Fruit fly (Drosophila melanogaster): ENCODE results near the gene CG10801.

DNA sequence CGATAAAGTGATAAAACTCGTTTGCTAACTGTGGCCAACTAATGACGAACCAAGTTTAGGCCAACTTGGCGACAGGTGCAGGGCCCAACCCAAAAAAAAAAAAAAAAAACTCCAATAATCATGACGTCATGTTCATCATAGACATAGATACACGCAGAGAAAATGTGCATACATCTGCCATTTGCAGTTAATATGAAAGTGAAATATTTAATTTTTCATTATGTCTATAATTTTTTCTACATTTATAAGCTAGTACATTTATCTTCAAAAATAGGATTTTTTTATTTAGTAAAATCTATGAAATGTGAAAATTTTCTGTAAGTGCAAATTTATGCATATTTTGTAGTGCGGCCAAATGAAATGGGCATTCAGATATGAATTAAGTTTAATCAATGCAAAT, 28.8 kb upstream of the CG10801 start:
- TF ChIP-seq Gug (GFP tag; IDR thresholded peaks at IDR 0.05) (peak; percentile 54), CG8319 (GFP tag; optimal IDR thresholded peaks at IDR 0.05) (no peak), pdm3 (GFP tag; optimal IDR thresholded peaks at IDR 0.05) (peak; percentile 2), CG1621 (tag; optimal IDR thresholded peaks at IDR 0.05) (no peak), Eip78C (GFP tag) (peak; percentile 77), CG10669 (GFP tag; optimal IDR thresholded peaks at IDR 0.05) (no peak), salr (GFP tag; optimal IDR thresholded peaks at IDR 0.05) (no peak), CG11902 (GFP tag; optimal IDR thresholded peaks at IDR 0.05) (no peak), Sox14 (GFP tag; optimal IDR thresholded peaks at IDR 0.05) (no peak), CG6808 (GFP tag; optimal IDR thresholded peaks at IDR 0.05) (no peak), dac (GFP tag; optimal IDR thresholded peaks at IDR 0.05) (no peak), fd85E (GFP tag; optimal IDR thresholded peaks at IDR 0.05) (no peak), fd59A (GFP tag; optimal IDR thresholded peaks at IDR 0.05) (no peak)
